Worm (Caenorhabditis elegans) whole organism, young adult: ENCODE data around the gene C08H9.15.

ENCODE experiments used
- C17E4.6 ChIP-seq: fragments of 200-800 bp; sonication (Bioruptor generic); IDR thresholded peaks from 2 replicates; pipeline ENCODE4 v1.3.6; 2022; ENCODE audit warnings: missing genetic modification reagents, missing genetic modification characterization, missing compliant biosample characterization
- D2030.7 ChIP-seq: fragments of 200-800 bp; sonication (Bioruptor generic); IDR thresholded peaks from 2 replicates; pipeline ENCODE4 v1.3.6; 2022; ENCODE audit warnings: missing genetic modification reagents, missing genetic modification characterization, missing compliant biosample characterization
- F37B4.10 ChIP-seq: fragments of 200-800 bp; sonication (Bioruptor generic); IDR thresholded peaks from 2 replicates; pipeline ENCODE4 v1.3.6; 2022; ENCODE audit warnings: missing genetic modification characterization, missing compliant biosample characterization
- F49E8.2 ChIP-seq: sonication (generic microtip); optimal IDR thresholded peaks from 3 replicates; lab custom pipeline; 2017; ENCODE audit warnings: missing genetic modification characterization, mild to moderate bottlenecking, missing compliant biosample characterization, antibody characterized with exemption, moderate library complexity; ENCODE audit not compliant: insufficient read depth
- F57A8.1 ChIP-seq: fragments of 200-800 bp; sonication (Bioruptor generic); optimal IDR thresholded peaks from 2 replicates; lab custom pipeline; 2018; ENCODE audit warnings: mild to moderate bottlenecking, missing genetic modification characterization, moderate library complexity, missing compliant biosample characterization
- K11D2.4 ChIP-seq: fragments of 200-800 bp; sonication (Bioruptor generic); IDR thresholded peaks from 2 replicates; pipeline ENCODE4 v1.3.6; 2022; ENCODE audit warnings: missing genetic modification reagents, missing genetic modification characterization, missing compliant biosample characterization
- K12H6.12 ChIP-seq: fragments of 200-800 bp; sonication (Bioruptor generic); optimal IDR thresholded peaks from 2 replicates; lab custom pipeline; 2018; ENCODE audit warnings: mild to moderate bottlenecking, missing genetic modification characterization, missing compliant biosample characterization
- Y53F4B.3 ChIP-seq: fragments of 200-800 bp; sonication (Bioruptor generic); IDR thresholded peaks from 2 replicates; pipeline ENCODE4 v1.3.6; 2022; ENCODE audit warnings: missing genetic modification reagents, missing genetic modification characterization, missing compliant biosample characterization
- Y53G8AR.9 ChIP-seq: fragments of 200-800 bp; sonication (Bioruptor generic); conservative IDR thresholded peaks from 2 replicates; pipeline ENCODE4 v1.3.6; 2022; ENCODE audit warnings: missing genetic modification reagents, missing genetic modification characterization, missing compliant biosample characterization
- Y67H2A.10 ChIP-seq: fragments of 200-800 bp; sonication (Bioruptor generic); conservative IDR thresholded peaks from 2 replicates; pipeline ENCODE4 v1.3.6; 2022; ENCODE audit warnings: missing genetic modification reagents, missing genetic modification characterization, missing compliant biosample characterization
- akir-1 ChIP-seq: fragments of 200-800 bp; sonication (Bioruptor generic); optimal IDR thresholded peaks from 2 replicates; lab custom pipeline; 2018; ENCODE audit warnings: mild to moderate bottlenecking, missing genetic modification characterization, moderate library complexity, missing compliant biosample characterization
- atf-7 ChIP-seq: sonication (generic microtip); optimal IDR thresholded peaks from 2 replicates; lab custom pipeline; 2017; ENCODE audit warnings: mild to moderate bottlenecking, missing genetic modification characterization, missing compliant biosample characterization
- attf-3 ChIP-seq: fragments of 200-800 bp; sonication (Bioruptor generic); conservative IDR thresholded peaks from 2 replicates; pipeline ENCODE4 v1.3.6; 2022; ENCODE audit warnings: missing genetic modification reagents, missing genetic modification characterization, missing compliant biosample characterization
- ceh-40 ChIP-seq: fragments of 200-800 bp; sonication (Bioruptor generic); IDR thresholded peaks from 2 replicates; pipeline ENCODE4 v1.3.6; 2022; ENCODE audit warnings: missing genetic modification characterization, missing compliant biosample characterization
- dox-1 ChIP-seq: fragments of 200-800 bp; sonication (Bioruptor generic); IDR thresholded peaks from 2 replicates; pipeline ENCODE4 v1.3.6; 2022; ENCODE audit warnings: missing genetic modification reagents, missing genetic modification characterization, missing compliant biosample characterization
- dpff-1 ChIP-seq: sonication (generic microtip); optimal IDR thresholded peaks from 2 replicates; lab custom pipeline; 2017; ENCODE audit warnings: mild to moderate bottlenecking, missing genetic modification characterization, missing compliant biosample characterization
- dpl-1 ChIP-seq: fragments of 150-350 bp; optimal IDR thresholded peaks from 2 replicates; lab custom pipeline; 2014; ENCODE audit warnings: missing biosample characterization, missing genetic modification reagents, missing genetic modification characterization
- egl-18 ChIP-seq: fragments of 200-800 bp; sonication (Bioruptor generic); IDR thresholded peaks from 2 replicates; pipeline ENCODE4 v1.3.6; 2022; ENCODE audit warnings: missing genetic modification reagents, missing genetic modification characterization, missing compliant biosample characterization
- egl-44 ChIP-seq: fragments of 200-800 bp; sonication (Bioruptor generic); IDR thresholded peaks from 2 replicates; pipeline ENCODE4 v1.3.6; 2022; ENCODE audit warnings: missing genetic modification reagents, missing genetic modification characterization, missing compliant biosample characterization
- ekl-4 ChIP-seq: fragments of 200-800 bp; sonication (Bioruptor generic); IDR thresholded peaks from 2 replicates; pipeline ENCODE4 v1.3.6; 2022; ENCODE audit warnings: missing genetic modification reagents, missing genetic modification characterization, missing compliant biosample characterization
- fkh-3 ChIP-seq: sonication (generic microtip); optimal IDR thresholded peaks from 2 replicates; lab custom pipeline; 2016; ENCODE audit warnings: mild to moderate bottlenecking, missing genetic modification characterization, missing compliant biosample characterization
- gei-17 ChIP-seq: fragments of 200-800 bp; sonication (Bioruptor generic); optimal IDR thresholded peaks from 2 replicates; lab custom pipeline; 2018; ENCODE audit warnings: mild to moderate bottlenecking, missing genetic modification characterization, missing compliant biosample characterization
- hmg-1.2 ChIP-seq: fragments of 200-800 bp; sonication (Bioruptor generic); IDR thresholded peaks from 2 replicates; pipeline ENCODE4 v1.3.6; 2022; ENCODE audit warnings: missing genetic modification reagents, missing genetic modification characterization, missing compliant biosample characterization
- hmg-20 ChIP-seq: fragments of 200-800 bp; sonication (Bioruptor generic); IDR thresholded peaks from 2 replicates; pipeline ENCODE4 v1.3.6; 2022; ENCODE audit warnings: missing genetic modification reagents, missing genetic modification characterization, missing compliant biosample characterization
- hrde-1 ChIP-seq: sonication (generic microtip); optimal IDR thresholded peaks from 2 replicates; lab custom pipeline; 2016; ENCODE audit warnings: missing genetic modification characterization, mild to moderate bottlenecking, missing compliant biosample characterization, moderate library complexity, missing genotype, missing genetic modification reagents, borderline replicate concordance
- hsf-1 ChIP-seq: fragments of 200-800 bp; sonication (Bioruptor generic); IDR thresholded peaks from 2 replicates; pipeline ENCODE4 v1.3.6; 2022; ENCODE audit warnings: missing genetic modification reagents, missing genetic modification characterization, missing compliant biosample characterization
- let-526 ChIP-seq: fragments of 200-800 bp; sonication (Bioruptor generic); IDR thresholded peaks from 2 replicates; pipeline ENCODE4 v1.3.6; 2022; ENCODE audit warnings: missing genetic modification reagents, missing genetic modification characterization, missing compliant biosample characterization
- let-607 ChIP-seq, 2 experiments: fragments of 200-800 bp in 1 of 2; sonication (Bioruptor generic) in 1 of 2; sonication (generic microtip) in 1 of 2; optimal IDR thresholded peaks; 2 replicates each; lab custom pipeline; 2016 to 2018; ENCODE audit warnings: mild to moderate bottlenecking in 2 of 2, missing compliant biosample characterization in 2 of 2, missing genetic modification characterization in 2 of 2, moderate library complexity in 2 of 2, missing genotype in 1 of 2
- lin-26 ChIP-seq: fragments of 200-800 bp; sonication (Bioruptor generic); IDR thresholded peaks from 2 replicates; pipeline ENCODE4 v1.3.6; 2022; ENCODE audit warnings: missing genetic modification reagents, missing genetic modification characterization, missing compliant biosample characterization
- lin-35 ChIP-seq, 3 experiments: fragments of 150-350 bp in 2 of 3; sonication (generic microtip) in 1 of 3; optimal IDR thresholded peaks; 2 replicates each; lab custom pipeline; 2014 to 2018; ENCODE audit warnings: missing biosample characterization in 3 of 3, missing genetic modification characterization in 3 of 3, missing genetic modification reagents in 3 of 3
- lin-54 ChIP-seq: fragments of 200-800 bp; sonication (Bioruptor generic); optimal IDR thresholded peaks from 2 replicates; lab custom pipeline; 2018; ENCODE audit warnings: mild to moderate bottlenecking, missing genetic modification characterization, missing compliant biosample characterization
- lsl-1 ChIP-seq: fragments of 200-800 bp; sonication (Bioruptor generic); optimal IDR thresholded peaks from 2 replicates; lab custom pipeline; 2018; ENCODE audit warnings: mild to moderate bottlenecking, missing genetic modification characterization, moderate library complexity, missing compliant biosample characterization
- madf-3 ChIP-seq: fragments of 200-800 bp; sonication (Bioruptor generic); IDR thresholded peaks from 2 replicates; pipeline ENCODE4 v1.3.6; 2022; ENCODE audit warnings: missing genetic modification reagents, missing genetic modification characterization, missing compliant biosample characterization
- madf-8 ChIP-seq: fragments of 200-800 bp; sonication (Bioruptor generic); conservative IDR thresholded peaks from 2 replicates; pipeline ENCODE4 v1.3.6; 2022; ENCODE audit warnings: missing genetic modification reagents, missing genetic modification characterization, missing compliant biosample characterization
- mcd-1 ChIP-seq: fragments of 200-800 bp; sonication (Bioruptor generic); IDR thresholded peaks from 2 replicates; pipeline ENCODE4 v1.3.6; 2022; ENCODE audit warnings: missing genetic modification reagents, missing genetic modification characterization, missing compliant biosample characterization
- mes-4 ChIP-seq: sonication (generic microtip); optimal IDR thresholded peaks from 2 replicates; lab custom pipeline; 2016; ENCODE audit warnings: missing genotype, missing genetic modification characterization, missing compliant biosample characterization
- nfya-2 ChIP-seq: fragments of 200-800 bp; sonication (Bioruptor generic); IDR thresholded peaks from 2 replicates; pipeline ENCODE4 v1.3.6; 2022; ENCODE audit warnings: missing genetic modification reagents, missing genetic modification characterization, missing compliant biosample characterization
- nfyb-1 ChIP-seq: fragments of 200-800 bp; sonication (Bioruptor generic); IDR thresholded peaks from 2 replicates; pipeline ENCODE4 v1.3.6; 2022; ENCODE audit warnings: missing genetic modification reagents, missing genetic modification characterization, missing compliant biosample characterization
- nhr-179 ChIP-seq: sonication (generic microtip); optimal IDR thresholded peaks from 2 replicates; lab custom pipeline; 2016; ENCODE audit warnings: mild to moderate bottlenecking, missing genetic modification characterization, missing compliant biosample characterization
- nhr-80 ChIP-seq: sonication (generic microtip); optimal IDR thresholded peaks from 2 replicates; lab custom pipeline; 2016; ENCODE audit warnings: missing genetic modification characterization, missing compliant biosample characterization
- nhr-90 ChIP-seq: sonication (generic microtip); optimal IDR thresholded peaks from 2 replicates; lab custom pipeline; 2016; ENCODE audit warnings: missing genotype, mild to moderate bottlenecking, missing genetic modification characterization, missing compliant biosample characterization
- pha-4 ChIP-seq: fragments of 150-350 bp; sonication (generic microtip); optimal IDR thresholded peaks from 2 replicates; lab custom pipeline; 2014; ENCODE audit warnings: missing biosample characterization, missing genetic modification reagents, missing genetic modification characterization
- sptf-2 ChIP-seq: fragments of 200-800 bp; sonication (Bioruptor generic); optimal IDR thresholded peaks from 2 replicates; lab custom pipeline; 2018; ENCODE audit warnings: mild to moderate bottlenecking, missing genetic modification characterization, missing compliant biosample characterization
- tlf-1 ChIP-seq: fragments of 200-800 bp; sonication (Bioruptor generic); optimal IDR thresholded peaks from 2 replicates; lab custom pipeline; 2018; ENCODE audit warnings: mild to moderate bottlenecking, missing genetic modification characterization, missing compliant biosample characterization
- unc-130 ChIP-seq: sonication (generic microtip); optimal IDR thresholded peaks from 2 replicates; lab custom pipeline; 2016; ENCODE audit warnings: missing genetic modification reagents, missing genetic modification characterization, missing compliant biosample characterization
- zfh-2 ChIP-seq: fragments of 200-800 bp; sonication (Bioruptor generic); conservative IDR thresholded peaks from 2 replicates; pipeline ENCODE4 v1.3.6; 2022; ENCODE audit warnings: missing genetic modification reagents, missing genetic modification characterization, missing compliant biosample characterization
- zim-3 ChIP-seq: sonication (generic microtip); optimal IDR thresholded peaks from 2 replicates; lab custom pipeline; 2017; ENCODE audit warnings: mild to moderate bottlenecking, missing genetic modification characterization, moderate library complexity, missing compliant biosample characterization
- ztf-26 ChIP-seq: sonication (generic microtip); optimal IDR thresholded peaks from 2 replicates; lab custom pipeline; 2017; ENCODE audit warnings: missing genetic modification characterization, missing compliant biosample characterization
- ztf-6 ChIP-seq: fragments of 200-800 bp; sonication (Bioruptor generic); IDR thresholded peaks from 2 replicates; pipeline ENCODE4 v1.3.6; 2022; ENCODE audit warnings: missing genetic modification reagents, missing genetic modification characterization, missing compliant biosample characterization

Gene C08H9.15

ce11 chrII:9931012-9931411, 50.0 kb downstream of the C08H9.15 start (continued):
- TF ChIP-seq Y53G8AR.9 (GFP tag; lab: Robert Waterston, UW) (no peak), unc-130 (GFP tag; lab: Kevin White, UChicago) (no peak), hrde-1 (peak; percentile 7), C17E4.6 (GFP tag; lab: Robert Waterston, UW) (no peak), F37B4.10 (no peak), ceh-40 (GFP tag; lab: Robert Waterston, UW) (no peak), attf-3 (no peak), hsf-1 (GFP tag; lab: Robert Waterston, UW) (no peak), sptf-2 (GFP tag; lab: Kevin White, UChicago) (no peak), let-526 (no peak), dpff-1 (no peak), nhr-80 (tag; lab: Kevin White, UChicago) (no peak), F49E8.2 (no peak), ekl-4 (GFP tag; lab: Robert Waterston, UW) (no peak), K12H6.12 (peak; percentile 12), D2030.7 (no peak), madf-8 (GFP tag; lab: Robert Waterston, UW) (no peak), nhr-90 (tag; lab: Kevin White, UChicago) (no peak), let-607 (tag; optimal IDR thresholded peaks at IDR 0.05; lab: Kevin White, UChicago) (no peak), ztf-26 (tag; lab: Kevin White, UChicago) (no peak), zfh-2 (GFP tag; lab: Robert Waterston, UW) (0 out of 2 replicates have a peak, but pooled peaks have one; percentile 20), Y53F4B.3 (GFP tag; lab: Robert Waterston, UW) (no peak), nhr-179 (tag; lab: Kevin White, UChicago) (no peak), lin-54 (GFP tag; lab: Kevin White, UChicago) (peak; percentile 39), lin-26 (GFP tag; lab: Robert Waterston, UW) (no peak), K11D2.4 (0 out of 2 replicates have a peak, but pooled peaks have one; percentile 31), pha-4 (tag; lab: Kevin White, UChicago) (no peak), nfya-2 (GFP tag; lab: Robert Waterston, UW) (no peak), madf-3 (GFP tag; lab: Robert Waterston, UW) (no peak), nfyb-1 (GFP tag; lab: Robert Waterston, UW) (no peak), dpl-1 (GFP tag; lab: Kevin White, UChicago) (no peak), fkh-3 (tag; lab: Kevin White, UChicago) (no peak), ztf-6 (GFP tag; lab: Robert Waterston, UW) (no peak), F57A8.1 (no peak), gei-17 (GFP tag; lab: Kevin White, UChicago) (no peak), lsl-1 (no peak), dox-1 (GFP tag; lab: Robert Waterston, UW) (peak; percentile 42; the same call in 1 of the 2 replicates), hmg-1.2 (GFP tag; lab: Robert Waterston, UW) (peak; percentile 87), hmg-20 (GFP tag; lab: Robert Waterston, UW) (no peak), mcd-1 (GFP tag; lab: Robert Waterston, UW) (peak; percentile 58), egl-44 (no peak), lin-35 (GFP tag; optimal IDR thresholded peaks at IDR 0.05; lab: Kevin White, UChicago) (no peak), zim-3 (tag; lab: Kevin White, UChicago) (no peak), egl-18 (no peak), atf-7 (tag; lab: Kevin White, UChicago) (no peak), akir-1 (GFP tag; lab: Kevin White, UChicago) (no peak), Y67H2A.10 (GFP tag; lab: Robert Waterston, UW) (no peak), mes-4 (no peak), tlf-1 (GFP tag; lab: Kevin White, UChicago) (no peak)
